Worm (Caenorhabditis elegans): ENCODE measurements around the gene K08H2.5.

The K08H2.5 gene

ce11 chrX:13200312-13200711, 41.8 kb downstream of the K08H2.5 start:
- peak in 1 of 2 experiments; percentile 24 for TF ChIP-seq daf-16 (GFP tag; optimal IDR thresholded peaks at IDR 0.05)
- no peak for TF ChIP-seq daf-16 (tag; optimal IDR thresholded peaks at IDR 0.05)
- TF ChIP-seq aha-1 (tag): peak; percentile 57
- peak in 1 of 2 experiments; percentile 50 for TF ChIP-seq unc-62 (GFP tag; optimal IDR thresholded peaks at IDR 0.05 in 1 of 2)
- no peak for TF ChIP-seq unc-62 (tag; optimal IDR thresholded peaks at IDR 0.05)
- no peak for TF ChIP-seq lin-39 (tag; optimal IDR thresholded peaks at IDR 0.05)

DNA sequence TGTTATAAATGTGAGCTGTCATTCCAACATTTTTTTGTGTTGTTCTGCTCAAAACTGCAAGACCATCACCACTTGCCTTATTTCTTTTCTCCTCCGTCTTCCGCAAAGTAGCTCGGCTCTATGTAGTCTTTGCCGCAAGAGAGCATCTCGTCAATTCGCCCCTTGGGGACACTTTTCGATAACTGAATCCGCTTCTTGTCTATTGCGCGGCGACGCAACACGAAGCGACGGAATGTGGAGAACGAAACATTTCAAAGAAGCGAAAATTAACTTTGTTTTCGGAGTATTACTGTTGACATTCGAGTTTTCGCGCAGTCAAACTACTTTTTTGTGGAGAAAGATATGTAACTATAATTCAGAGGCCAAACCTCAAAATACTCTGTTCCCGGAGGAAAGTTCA, 44.0 kb downstream of the K08H2.5 start:
- no peak for TF ChIP-seq daf-8 (GFP tag; IDR thresholded peaks at IDR 0.05)
- TF ChIP-seq lsy-2 (tag; optimal IDR thresholded peaks at IDR 0.05): no peak
- TF ChIP-seq unc-62 (GFP tag; optimal IDR thresholded peaks at IDR 0.05 in 1 of 2): peak in 1 of 2 experiments; percentile 64
- TF ChIP-seq unc-62 (tag; optimal IDR thresholded peaks at IDR 0.05): no peak
- TF ChIP-seq mes-2 (tag; optimal IDR thresholded peaks at IDR 0.05; ENCODE audit: poor library complexity, severe bottlenecking): no peak

Data from whole organism, L4 larva.